Worm (Caenorhabditis elegans): ENCODE measurements around the gene R02F11.2.

The R02F11.2 gene

DNA sequence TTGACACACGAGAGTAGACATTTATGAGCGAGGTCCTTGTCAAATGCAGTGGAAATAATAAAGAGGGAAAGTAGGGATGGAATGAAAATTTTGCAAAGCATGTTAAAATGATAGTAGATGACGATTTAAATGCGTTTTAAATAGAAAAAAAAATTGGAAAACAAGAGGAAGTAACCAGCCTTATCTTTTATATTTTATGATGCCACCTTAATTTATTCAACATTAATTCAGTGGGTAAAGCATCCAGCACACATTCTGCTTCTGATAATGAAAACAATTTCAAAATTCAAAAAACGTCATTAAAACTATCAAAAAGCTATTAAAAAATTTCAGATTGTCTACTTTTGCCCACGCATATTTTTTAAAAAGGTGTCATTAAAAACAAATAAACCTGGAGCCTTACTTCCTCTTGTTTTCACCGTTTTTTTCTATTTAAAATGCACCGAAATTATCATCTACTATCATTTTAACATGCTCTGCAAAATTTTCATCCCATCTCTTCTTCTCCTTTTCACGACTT is 9.0 kb upstream of the R02F11.2 start, which contains the start of the genes Y60C6A.2 and Y60C6A.3:
TSS of gene Y60C6A.2 (minus strand) at position 101 of the 520 bp plus-strand sequence.
TSS of gene Y60C6A.3 (plus strand) at position 470 of the 520 bp plus-strand sequence.
- TF ChIP-seq fkh-6 (tag; optimal IDR thresholded peaks at IDR 0.05) (no peak), fkh-10 (GFP tag; optimal IDR thresholded peaks at IDR 0.05) (no peak), T23F11.4 (GFP tag; optimal IDR thresholded peaks at IDR 0.05) (no peak), pros-1 (tag; optimal IDR thresholded peaks at IDR 0.05) (no peak), hlh-13 (GFP tag; optimal IDR thresholded peaks at IDR 0.05) (no peak), pag-3 (tag; optimal IDR thresholded peaks at IDR 0.05; ENCODE audit: borderline replicate concordance) (no peak), eyg-1 (tag; optimal IDR thresholded peaks at IDR 0.05) (no peak), ets-4 (tag; optimal IDR thresholded peaks at IDR 0.05) (no peak), fax-1 (tag; optimal IDR thresholded peaks at IDR 0.05) (no peak), pat-9 (tag; optimal IDR thresholded peaks at IDR 0.05) (no peak), nfya-1 (tag; optimal IDR thresholded peaks at IDR 0.05) (no peak), ceh-18 (tag; optimal IDR thresholded peaks at IDR 0.05) (no peak), ceh-34 (tag; optimal IDR thresholded peaks at IDR 0.05) (no peak)

- TF ChIP-seq ceh-31 (tag; optimal IDR thresholded peaks at IDR 0.05) = no peak
- TF ChIP-seq hlh-15 (tag; optimal IDR thresholded peaks at IDR 0.05) = no peak
- TF ChIP-seq ceh-6 (GFP tag; optimal IDR thresholded peaks at IDR 0.05) = no peak
- TF ChIP-seq nfya-1 (tag; optimal IDR thresholded peaks at IDR 0.05) = no peak
- no peak for TF ChIP-seq che-1 (tag; optimal IDR thresholded peaks at IDR 0.05)
- no peak for TF ChIP-seq ceh-48 (tag; optimal IDR thresholded peaks at IDR 0.05)
- no peak for TF ChIP-seq eyg-1 (tag; optimal IDR thresholded peaks at IDR 0.05)
- TF ChIP-seq K02D7.2 (tag; optimal IDR thresholded peaks at IDR 0.05) = no peak
- no peak for TF ChIP-seq ceh-9 (tag; optimal IDR thresholded peaks at IDR 0.05)
- TF ChIP-seq pros-1 (tag; optimal IDR thresholded peaks at IDR 0.05) = no peak
Observed at ce11 chrV:4787166-4787565, 7.2 kb upstream of the R02F11.2 start, which contains the start of gene R02F11.9. R02F11.9 (plus strand) TSS chrV:4787466.

DNA sequence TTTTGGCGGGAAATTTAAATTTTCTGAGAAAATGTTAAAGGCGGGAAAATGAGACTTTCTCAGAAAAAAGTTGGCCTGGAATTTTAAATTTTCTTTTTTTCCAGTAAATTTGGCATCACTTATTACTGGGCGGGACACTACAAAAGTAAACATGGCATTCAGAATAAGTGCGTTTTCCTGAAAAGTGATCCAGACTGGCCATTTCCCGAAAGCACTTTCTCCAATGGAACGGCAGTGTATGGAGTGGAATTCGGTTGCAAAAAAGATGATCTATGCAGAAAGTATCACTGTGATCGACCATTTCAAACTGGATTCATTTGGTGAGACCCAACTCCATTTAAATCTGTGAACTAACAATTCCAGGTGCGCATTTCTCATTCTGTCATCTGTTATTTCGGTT is 6.6 kb upstream of the R02F11.2 start:
- no peak for TF ChIP-seq pros-1 (tag; optimal IDR thresholded peaks at IDR 0.05)

- TF ChIP-seq ceh-6 (GFP tag; optimal IDR thresholded peaks at IDR 0.05) = no peak
- TF ChIP-seq zip-5 (tag; optimal IDR thresholded peaks at IDR 0.05) = no peak
- TF ChIP-seq Y22D7AL.16 (tag; optimal IDR thresholded peaks at IDR 0.05) = no peak
- TF ChIP-seq ceh-9 (tag; optimal IDR thresholded peaks at IDR 0.05) = no peak
- no peak for TF ChIP-seq lim-6 (tag; optimal IDR thresholded peaks at IDR 0.05)
- TF ChIP-seq K09A11.1 (tag; optimal IDR thresholded peaks at IDR 0.05; ENCODE audit: insufficient read depth) = no peak
- TF ChIP-seq pax-1 (tag; optimal IDR thresholded peaks at IDR 0.05) = no peak
- TF ChIP-seq unc-55 (GFP tag; optimal IDR thresholded peaks at IDR 0.05) = no peak
- TF ChIP-seq syd-9 (tag; optimal IDR thresholded peaks at IDR 0.05) = no peak
- TF ChIP-seq ceh-31 (tag; optimal IDR thresholded peaks at IDR 0.05) = no peak
- TF ChIP-seq fkh-6 (tag; optimal IDR thresholded peaks at IDR 0.05) = no peak
- TF ChIP-seq K02D7.2 (tag; optimal IDR thresholded peaks at IDR 0.05) = no peak
- no peak for TF ChIP-seq pros-1 (tag; optimal IDR thresholded peaks at IDR 0.05)
- no peak for TF ChIP-seq unc-86 (tag; optimal IDR thresholded peaks at IDR 0.05)
- no peak for TF ChIP-seq rnt-1 (tag; optimal IDR thresholded peaks at IDR 0.05)
- no peak for TF ChIP-seq F13H6.1 (tag; optimal IDR thresholded peaks at IDR 0.05)
Observed at ce11 chrV:4788823-4789222, 5.6 kb upstream of the R02F11.2 start, which contains the start of gene R02F11.10. R02F11.10 (plus strand) TSS chrV:4789123.

ce11 chrV:4790368-4790767 is 4.0 kb upstream of the R02F11.2 start, which contains the start of gene R02F11.12:
R02F11.12 (plus strand) TSS chrV:4790668.
- TF ChIP-seq tbx-7 (tag; optimal IDR thresholded peaks at IDR 0.05) = no peak
- TF ChIP-seq pros-1 (tag; optimal IDR thresholded peaks at IDR 0.05) = no peak
- no peak for TF ChIP-seq K02D7.2 (tag; optimal IDR thresholded peaks at IDR 0.05)
- no peak for TF ChIP-seq lin-11 (tag; optimal IDR thresholded peaks at IDR 0.05)
- TF ChIP-seq che-1 (tag; optimal IDR thresholded peaks at IDR 0.05) = no peak
- no peak for TF ChIP-seq hlh-13 (GFP tag; optimal IDR thresholded peaks at IDR 0.05)
